Worm (Caenorhabditis elegans) whole organism, early embryonic: ENCODE data around the gene str-190.

ENCODE experiments used
- B0310.2 ChIP-seq: sonication (generic microtip); optimal IDR thresholded peaks from 2 replicates; lab custom pipeline; 2016; ENCODE audit warnings: mild to moderate bottlenecking, missing genetic modification characterization, missing compliant biosample characterization
- F13C5.2 ChIP-seq: sonication (generic microtip); optimal IDR thresholded peaks from 2 replicates; lab custom pipeline; 2017; ENCODE audit warnings: mild to moderate bottlenecking, missing genetic modification characterization, inconsistent platforms, missing compliant biosample characterization
- aly-1 ChIP-seq: sonication (generic microtip); optimal IDR thresholded peaks from 2 replicates; lab custom pipeline; 2016; ENCODE audit warnings: missing genetic modification characterization, missing compliant biosample characterization
- ama-1 ChIP-seq: fragments of 150-350 bp; optimal IDR thresholded peaks from 2 replicates; lab custom pipeline; 2014
- ceh-13 ChIP-seq: fragments of 200-800 bp; sonication (Bioruptor generic); optimal IDR thresholded peaks from 2 replicates; lab custom pipeline; 2018; ENCODE audit warnings: mild to moderate bottlenecking, missing genetic modification characterization, missing compliant biosample characterization
- ceh-36 ChIP-seq: sonication (generic microtip); optimal IDR thresholded peaks from 2 replicates; lab custom pipeline; 2016; ENCODE audit warnings: missing genetic modification characterization, inconsistent platforms, missing compliant biosample characterization
- ets-7 ChIP-seq: sonication (generic microtip); optimal IDR thresholded peaks from 2 replicates; lab custom pipeline; 2016; ENCODE audit warnings: missing genotype, missing genetic modification characterization, missing compliant biosample characterization
- flt-1 ChIP-seq: fragments of 200-800 bp; sonication (Bioruptor generic); IDR thresholded peaks from 2 replicates; pipeline ENCODE4 v1.3.6; 2022; ENCODE audit warnings: missing genetic modification characterization, missing compliant biosample characterization
- hmbx-1 ChIP-seq: sonication (generic microtip); optimal IDR thresholded peaks from 2 replicates; lab custom pipeline; 2016; ENCODE audit warnings: mild to moderate bottlenecking, missing genetic modification characterization, missing compliant biosample characterization
- hmg-4 ChIP-seq: fragments of 200-800 bp; sonication (Bioruptor generic); optimal IDR thresholded peaks from 2 replicates; lab custom pipeline; 2018; ENCODE audit warnings: mild to moderate bottlenecking, missing genetic modification characterization, missing compliant biosample characterization
- hnd-1 ChIP-seq: sonication (generic microtip); optimal IDR thresholded peaks from 2 replicates; lab custom pipeline; 2016; ENCODE audit warnings: missing genetic modification characterization, missing compliant biosample characterization
- pes-1 ChIP-seq: fragments of 200-800 bp; sonication (Bioruptor generic); IDR thresholded peaks from 2 replicates; pipeline ENCODE4 v1.3.6; 2022; ENCODE audit warnings: missing genetic modification reagents, missing genetic modification characterization, missing compliant biosample characterization
- scrt-1 ChIP-seq: fragments of 200-800 bp; sonication (Bioruptor generic); IDR thresholded peaks from 2 replicates; pipeline ENCODE4 v1.3.6; 2022; ENCODE audit warnings: missing genetic modification characterization, missing compliant biosample characterization
- sea-1 ChIP-seq: fragments of 200-800 bp; sonication (Bioruptor generic); conservative IDR thresholded peaks from 2 replicates; pipeline ENCODE4 v1.3.6; 2022; ENCODE audit warnings: missing genetic modification characterization, missing compliant biosample characterization
- tbx-11 ChIP-seq: fragments of 200-800 bp; sonication (Bioruptor generic); IDR thresholded peaks from 2 replicates; pipeline ENCODE4 v1.3.6; 2022; ENCODE audit warnings: missing genetic modification characterization, missing compliant biosample characterization
- tbx-37 ChIP-seq: fragments of 200-800 bp; sonication (Bioruptor generic); conservative IDR thresholded peaks from 2 replicates; pipeline ENCODE4 v1.3.6; 2022; ENCODE audit warnings: missing genetic modification reagents, missing genetic modification characterization, missing compliant biosample characterization
- tra-4 ChIP-seq: sonication (generic microtip); optimal IDR thresholded peaks from 2 replicates; lab custom pipeline; 2017; ENCODE audit warnings: missing genetic modification characterization, missing compliant biosample characterization

The str-190 gene

ce11 chrV:7478404-7478803, at the start of gene str-190:
Gene str-190 (minus strand): TSS chrV:7478504.
- no peak for TF ChIP-seq flt-1 (GFP tag; lab: Robert Waterston, UW)
- TF ChIP-seq tbx-11 (GFP tag; lab: Robert Waterston, UW) = no peak
- TF ChIP-seq scrt-1 (GFP tag; lab: Robert Waterston, UW) = no peak
- TF ChIP-seq hnd-1 (tag; lab: Kevin White, UChicago) = no peak
- TF ChIP-seq hmbx-1 (tag; lab: Kevin White, UChicago) = no peak
- TF ChIP-seq ceh-36 = no peak
- no peak for TF ChIP-seq tra-4 (tag; lab: Kevin White, UChicago)
- TF ChIP-seq sea-1 (GFP tag; lab: Robert Waterston, UW) = no peak
- TF ChIP-seq pes-1 (GFP tag; lab: Robert Waterston, UW) = no peak
- TF ChIP-seq aly-1 = no peak

ce11 chrV:7527153-7527552, 48.8 kb upstream of the str-190 start, which contains the start of gene C54F6.17:
Gene C54F6.17 (plus strand): TSS chrV:7527453.
- TF ChIP-seq F13C5.2 (tag; lab: Kevin White, UChicago) = no peak
- TF ChIP-seq aly-1 = no peak

- no peak for TF ChIP-seq tra-4 (tag; lab: Kevin White, UChicago)
Measured at ce11 chrV:7525695-7526094, 47.4 kb upstream of the str-190 start, which contains the start of gene C54F6.18. Gene C54F6.18 (plus strand): TSS chrV:7525995.

ce11 chrV:7524447-7524846, 46.1 kb upstream of the str-190 start, which contains the start of gene C54F6.20:
Gene C54F6.20 (plus strand): TSS chrV:7524747.
- TF ChIP-seq aly-1 = no peak
- no peak for TF ChIP-seq ceh-36
- no peak for TF ChIP-seq F13C5.2 (tag; lab: Kevin White, UChicago)
- TF ChIP-seq tbx-37 = no peak
- no peak for TF ChIP-seq ets-7 (tag; lab: Kevin White, UChicago)
- TF ChIP-seq hmbx-1 (tag; lab: Kevin White, UChicago) = no peak

ce11 chrV:7523392-7523791, 45.1 kb upstream of the str-190 start, which contains the start of gene C54F6.6:
Gene C54F6.6 (plus strand): TSS chrV:7523692.
- TF ChIP-seq scrt-1 (GFP tag; lab: Robert Waterston, UW) = no peak
- no peak for TF ChIP-seq ceh-36
- no peak for TF ChIP-seq B0310.2 (tag; lab: Kevin White, UChicago)
- no peak for TF ChIP-seq aly-1
- TF ChIP-seq ceh-13 (GFP tag; lab: Kevin White, UChicago) = no peak
- TF ChIP-seq hmbx-1 (tag; lab: Kevin White, UChicago) = no peak
- TF ChIP-seq ets-7 (tag; lab: Kevin White, UChicago) = no peak
- TF ChIP-seq hmg-4 (GFP tag; lab: Kevin White, UChicago) = no peak
- no peak for TF ChIP-seq tbx-11 (GFP tag; lab: Robert Waterston, UW)
- no peak for TF ChIP-seq flt-1 (GFP tag; lab: Robert Waterston, UW)
- no peak for TF ChIP-seq hnd-1 (tag; lab: Kevin White, UChicago)
- no peak for TF ChIP-seq sea-1 (GFP tag; lab: Robert Waterston, UW)
- TF ChIP-seq tra-4 (tag; lab: Kevin White, UChicago) = no peak

- TF ChIP-seq ceh-13 (GFP tag; lab: Kevin White, UChicago) (no peak), tra-4 (tag; lab: Kevin White, UChicago) (no peak), tbx-11 (GFP tag; lab: Robert Waterston, UW) (no peak), B0310.2 (tag; lab: Kevin White, UChicago) (no peak), aly-1 (no peak), F13C5.2 (tag; lab: Kevin White, UChicago) (no peak), pes-1 (GFP tag; lab: Robert Waterston, UW) (no peak), flt-1 (GFP tag; lab: Robert Waterston, UW) (no peak), hmg-4 (GFP tag; lab: Kevin White, UChicago) (no peak), ama-1 (no peak), tbx-37 (no peak), sea-1 (GFP tag; lab: Robert Waterston, UW) (no peak), hmbx-1 (tag; lab: Kevin White, UChicago) (no peak), ets-7 (tag; lab: Kevin White, UChicago) (no peak), hnd-1 (tag; lab: Kevin White, UChicago) (no peak), scrt-1 (GFP tag; lab: Robert Waterston, UW) (no peak), ceh-36 (no peak)
Measured at ce11 chrV:7522279-7522678, 44.0 kb upstream of the str-190 start, which contains the start of gene C54F6.15. Gene C54F6.15 (minus strand): TSS chrV:7522379.

ce11 chrV:7521304-7521703, 43.0 kb upstream of the str-190 start:
- no peak for TF ChIP-seq ama-1
- TF ChIP-seq hmbx-1 (tag; lab: Kevin White, UChicago) = no peak
- no peak for TF ChIP-seq tra-4 (tag; lab: Kevin White, UChicago)
- no peak for TF ChIP-seq tbx-11 (GFP tag; lab: Robert Waterston, UW)
- TF ChIP-seq ceh-36 = no peak
- no peak for TF ChIP-seq sea-1 (GFP tag; lab: Robert Waterston, UW)
- no peak for TF ChIP-seq aly-1

ce11 chrV:7520077-7520476, 41.8 kb upstream of the str-190 start, which contains the start of gene srb-19:
Gene srb-19 (minus strand): TSS chrV:7520177.
- TF ChIP-seq flt-1 (GFP tag; lab: Robert Waterston, UW) (no peak), F13C5.2 (tag; lab: Kevin White, UChicago) (no peak), ceh-36 (no peak), ceh-13 (GFP tag; lab: Kevin White, UChicago) (no peak), sea-1 (GFP tag; lab: Robert Waterston, UW) (no peak), hmbx-1 (tag; lab: Kevin White, UChicago) (no peak), tra-4 (tag; lab: Kevin White, UChicago) (no peak), B0310.2 (tag; lab: Kevin White, UChicago) (no peak), pes-1 (GFP tag; lab: Robert Waterston, UW) (no peak), tbx-11 (GFP tag; lab: Robert Waterston, UW) (no peak), aly-1 (no peak), hnd-1 (tag; lab: Kevin White, UChicago) (no peak), hmg-4 (GFP tag; lab: Kevin White, UChicago) (no peak), ama-1 (no peak)
